Fruit fly (Drosophila melanogaster) whole organism, prepupa: ENCODE measurements around the gene CG32109.

Experiments used
- Blimp-1 ChIP-seq: fragments of 200-800 bp; sonication (Bioruptor generic); optimal IDR thresholded peaks from 3 replicates; lab custom pipeline; 2017; ENCODE audit warnings: missing biosample characterization, missing genetic modification characterization, mild to moderate bottlenecking, moderate library complexity, missing genetic modification reagents
- CG10631 ChIP-seq: fragments of 200-800 bp; sonication (Bioruptor generic); optimal IDR thresholded peaks from 2 replicates; lab custom pipeline; 2016; ENCODE audit warnings: missing biosample characterization, missing genetic modification characterization
- CG10669 ChIP-seq: fragments of 200-800 bp; sonication (Bioruptor generic); optimal IDR thresholded peaks from 3 replicates; lab custom pipeline; 2018; ENCODE audit warnings: missing biosample characterization, mild to moderate bottlenecking, missing genetic modification characterization, moderate library complexity
- CG11762 ChIP-seq: fragments of 200-800 bp; sonication (Bioruptor generic); optimal IDR thresholded peaks from 3 replicates; lab custom pipeline; 2016; ENCODE audit warnings: missing biosample characterization, missing genetic modification characterization; ENCODE audit not compliant: insufficient read depth
- CG11902 ChIP-seq: fragments of 200-800 bp; sonication (Bioruptor generic); optimal IDR thresholded peaks from 3 replicates; lab custom pipeline; 2016; ENCODE audit warnings: missing biosample characterization, missing genetic modification characterization
- CG1621 ChIP-seq: fragments of 200-800 bp; sonication (Bioruptor generic); optimal IDR thresholded peaks from 3 replicates; lab custom pipeline; 2018; ENCODE audit warnings: missing biosample characterization, mild to moderate bottlenecking, missing genetic modification characterization
- CG16779 ChIP-seq: fragments of 200-800 bp; sonication (Bioruptor generic); optimal IDR thresholded peaks from 3 replicates; lab custom pipeline; 2017; ENCODE audit warnings: missing biosample characterization, mild to moderate bottlenecking, missing genetic modification characterization
- CG3032 ChIP-seq: fragments of 200-800 bp; optimal IDR thresholded peaks from 2 replicates; lab custom pipeline; 2019; ENCODE audit warnings: missing biosample characterization, mild to moderate bottlenecking, missing genetic modification characterization, moderate library complexity
- CG3919 ChIP-seq: fragments of 200-800 bp; sonication (Bioruptor generic); optimal IDR thresholded peaks from 3 replicates; lab custom pipeline; 2016; ENCODE audit warnings: missing biosample characterization, missing genetic modification characterization
- CG4318 ChIP-seq: fragments of 200-800 bp; sonication (Bioruptor generic); optimal IDR thresholded peaks from 3 replicates; lab custom pipeline; 2017; ENCODE audit warnings: missing biosample characterization, mild to moderate bottlenecking, missing genetic modification characterization
- CG6276 ChIP-seq: fragments of 200-800 bp; sonication (Bioruptor generic); optimal IDR thresholded peaks from 2 replicates; lab custom pipeline; 2017; ENCODE audit warnings: missing biosample characterization, mild to moderate bottlenecking, missing genetic modification characterization
- CG6792 ChIP-seq: fragments of 200-800 bp; sonication (Bioruptor generic); optimal IDR thresholded peaks from 3 replicates; lab custom pipeline; 2016; ENCODE audit warnings: missing biosample characterization, missing genetic modification characterization
- CG6854 ChIP-seq: fragments of 200-800 bp; sonication (Bioruptor generic); optimal IDR thresholded peaks from 2 replicates; lab custom pipeline; 2017; ENCODE audit warnings: missing biosample characterization, mild to moderate bottlenecking, missing genetic modification characterization
- CG8319 ChIP-seq: fragments of 200-800 bp; sonication (Bioruptor generic); optimal IDR thresholded peaks from 3 replicates; lab custom pipeline; 2016; ENCODE audit warnings: missing biosample characterization, missing genetic modification characterization
- CG8632 ChIP-seq: fragments of 200-800 bp; sonication (Bioruptor generic); optimal IDR thresholded peaks from 3 replicates; lab custom pipeline; 2016; ENCODE audit warnings: missing biosample characterization, missing genetic modification characterization
- CG9139 ChIP-seq: fragments of 200-800 bp; sonication (Bioruptor generic); optimal IDR thresholded peaks from 3 replicates; lab custom pipeline; 2017; ENCODE audit warnings: missing biosample characterization, mild to moderate bottlenecking, missing genetic modification characterization
- Eip75B ChIP-seq: fragments of 200-800 bp; sonication (Bioruptor generic); optimal IDR thresholded peaks from 3 replicates; lab custom pipeline; 2016; ENCODE audit warnings: missing biosample characterization, missing genetic modification characterization
- Eip78C ChIP-seq: fragments of 200-800 bp; sonication (Bioruptor generic); peaks from one replicate; lab custom pipeline; 2016; ENCODE audit warnings: missing biosample characterization, missing genetic modification characterization
- Eip93F ChIP-seq: fragments of 200-800 bp; sonication (Bioruptor generic); optimal IDR thresholded peaks from 2 replicates; lab custom pipeline; 2016; ENCODE audit warnings: missing biosample characterization, mild to moderate bottlenecking, missing genetic modification characterization
- Ets21C ChIP-seq: fragments of 200-800 bp; sonication (Bioruptor generic); optimal IDR thresholded peaks from 3 replicates; lab custom pipeline; 2016; ENCODE audit warnings: missing biosample characterization, missing genetic modification characterization
- Ets96B ChIP-seq: fragments of 200-800 bp; optimal IDR thresholded peaks from 2 replicates; lab custom pipeline; 2019; ENCODE audit warnings: missing biosample characterization, mild to moderate bottlenecking, missing genetic modification characterization, moderate library complexity
- Hr39 ChIP-seq: fragments of 200-800 bp; sonication (Bioruptor generic); optimal IDR thresholded peaks from 2 replicates; lab custom pipeline; 2016; ENCODE audit warnings: missing biosample characterization, missing genetic modification characterization
- Met ChIP-seq: fragments of 200-800 bp; sonication (Bioruptor generic); optimal IDR thresholded peaks from 3 replicates; lab custom pipeline; 2016; ENCODE audit warnings: missing biosample characterization, missing genetic modification characterization
- OdsH ChIP-seq: fragments of 200-800 bp; sonication (Bioruptor generic); optimal IDR thresholded peaks from 3 replicates; lab custom pipeline; 2016; ENCODE audit warnings: missing biosample characterization, missing genetic modification characterization
- Sox14 ChIP-seq: fragments of 200-800 bp; sonication (Bioruptor generic); optimal IDR thresholded peaks from 3 replicates; lab custom pipeline; 2016; ENCODE audit warnings: missing biosample characterization, missing genetic modification characterization
- Sox15 ChIP-seq: fragments of 200-800 bp; sonication (Bioruptor generic); optimal IDR thresholded peaks from 3 replicates; lab custom pipeline; 2016; ENCODE audit warnings: missing biosample characterization, missing genetic modification characterization
- achi ChIP-seq: fragments of 200-800 bp; sonication (Bioruptor generic); optimal IDR thresholded peaks from 3 replicates; lab custom pipeline; 2016; ENCODE audit warnings: missing biosample characterization, missing genetic modification characterization
- acj6 ChIP-seq: fragments of 200-800 bp; sonication (Bioruptor generic); optimal IDR thresholded peaks from 3 replicates; lab custom pipeline; 2016; ENCODE audit warnings: missing biosample characterization, missing genetic modification characterization
- cyc ChIP-seq: fragments of 200-800 bp; sonication (Bioruptor generic); optimal IDR thresholded peaks from 3 replicates; lab custom pipeline; 2016; ENCODE audit warnings: missing biosample characterization, missing genetic modification characterization
- dac ChIP-seq: fragments of 200-800 bp; sonication (Bioruptor generic); optimal IDR thresholded peaks from 2 replicates; lab custom pipeline; 2017; ENCODE audit warnings: missing biosample characterization, mild to moderate bottlenecking, missing genetic modification characterization
- dsx ChIP-seq: fragments of 200-800 bp; optimal IDR thresholded peaks from 3 replicates; lab custom pipeline; 2019; ENCODE audit warnings: missing biosample characterization, mild to moderate bottlenecking, missing genetic modification characterization, moderate library complexity; ENCODE audit not compliant: poor library complexity, severe bottlenecking
- eg ChIP-seq: fragments of 200-800 bp; sonication (Bioruptor generic); IDR thresholded peaks from 3 replicates; pipeline ENCODE4 v1.3.6; 2022; ENCODE audit warnings: missing biosample characterization, missing genetic modification characterization
- esn ChIP-seq: fragments of 200-800 bp; sonication (Bioruptor generic); optimal IDR thresholded peaks from 2 replicates; lab custom pipeline; 2016; ENCODE audit warnings: missing biosample characterization, mild to moderate bottlenecking, missing genetic modification characterization, moderate library complexity
- fd85E ChIP-seq: fragments of 200-800 bp; sonication (Bioruptor generic); optimal IDR thresholded peaks from 3 replicates; lab custom pipeline; 2016; ENCODE audit warnings: missing biosample characterization, missing genetic modification characterization
- salr ChIP-seq, 2 experiments: fragments of 200-800 bp; sonication (Bioruptor generic); optimal IDR thresholded peaks; 3 replicates each; lab custom pipeline; 2016 to 2018; ENCODE audit warnings: missing biosample characterization in 2 of 2, missing genetic modification characterization in 2 of 2, mild to moderate bottlenecking in 1 of 2
- spab ChIP-seq: fragments of 200-800 bp; sonication (Bioruptor generic); optimal IDR thresholded peaks from 2 replicates; lab custom pipeline; 2017; ENCODE audit warnings: missing biosample characterization, mild to moderate bottlenecking, missing genetic modification characterization, missing genetic modification reagents
- ss ChIP-seq, 2 experiments: fragments of 200-800 bp; sonication (Bioruptor generic); optimal IDR thresholded peaks; 2 replicates in 1 of 2; 3 replicates in 1 of 2; lab custom pipeline; 2017 to 2018; ENCODE audit warnings: mild to moderate bottlenecking in 2 of 2, missing biosample characterization in 2 of 2, missing genetic modification characterization in 2 of 2, moderate library complexity in 1 of 2
- svp ChIP-seq: fragments of 200-800 bp; sonication (Bioruptor generic); peaks from one replicate; lab custom pipeline; 2016; ENCODE audit warnings: missing biosample characterization, missing genetic modification characterization
- topi ChIP-seq: fragments of 200-800 bp; sonication (Bioruptor generic); optimal IDR thresholded peaks from 3 replicates; lab custom pipeline; 2016; ENCODE audit warnings: missing biosample characterization, missing genetic modification characterization
- vri ChIP-seq: fragments of 200-800 bp; sonication (Bioruptor generic); optimal IDR thresholded peaks from 3 replicates; lab custom pipeline; 2016; ENCODE audit warnings: missing biosample characterization, mild to moderate bottlenecking, missing genetic modification characterization

Gene CG32109

DNA sequence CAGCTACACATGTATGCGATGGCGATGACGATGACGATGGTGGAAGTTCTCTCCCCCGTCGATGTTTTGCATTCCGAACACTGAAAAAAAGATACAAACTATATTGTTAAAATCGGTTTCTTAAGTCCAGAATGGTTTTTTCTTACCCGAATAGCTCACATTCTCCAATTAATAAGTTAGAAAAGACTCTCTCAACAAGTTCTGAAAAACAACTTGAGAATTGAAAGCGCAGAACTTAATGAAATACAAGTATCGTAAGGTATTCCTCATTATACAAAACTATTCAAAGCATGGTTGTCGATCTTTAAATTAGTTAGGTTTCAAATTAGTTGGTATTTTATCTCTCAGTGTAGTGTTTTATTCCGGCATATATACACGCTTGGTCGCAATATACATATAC, 38.7 kb upstream of the CG32109 start (continued):
- peak; percentile 63 for TF ChIP-seq topi (GFP tag; lab: Kevin White, UChicago)
- peak; percentile 8 for TF ChIP-seq CG1621 (tag; lab: Kevin White, UChicago)
- peak; percentile 50 for TF ChIP-seq esn (GFP tag; lab: Kevin White, UChicago)
- peak; percentile 63 for TF ChIP-seq spab (GFP tag; lab: Kevin White, UChicago)
- no peak for TF ChIP-seq Eip93F (GFP tag; lab: Kevin White, UChicago)
- peak; percentile 51 for TF ChIP-seq CG3032
- TF ChIP-seq Eip78C (GFP tag; lab: Kevin White, UChicago), result peak; percentile 84
- TF ChIP-seq vri (GFP tag; lab: Kevin White, UChicago), result no peak
- peak; percentile 15 for TF ChIP-seq CG8632
- TF ChIP-seq ss (GFP tag; optimal IDR thresholded peaks at IDR 0.05; lab: Kevin White, UChicago), result peak; percentile 37
- TF ChIP-seq CG3919 (GFP tag; lab: Kevin White, UChicago), result peak; percentile 50
- peak; percentile 17 for TF ChIP-seq Blimp-1
- peak; percentile 14 for TF ChIP-seq achi
- TF ChIP-seq salr (GFP tag; optimal IDR thresholded peaks at IDR 0.05; lab: Kevin White, UChicago), result no peak
- TF ChIP-seq Sox15 (GFP tag; lab: Kevin White, UChicago), result no peak
- peak; percentile 24 for TF ChIP-seq acj6 (GFP tag; lab: Kevin White, UChicago)
- no peak for TF ChIP-seq CG11762 (GFP tag; lab: Kevin White, UChicago)
- TF ChIP-seq CG10631 (GFP tag; lab: Kevin White, UChicago), result peak; percentile 40
- peak; percentile 36 for TF ChIP-seq dsx (GFP tag; lab: Kevin White, UChicago)
- TF ChIP-seq CG8319, result peak; percentile 24
- TF ChIP-seq Ets96B (tag; lab: Kevin White, UChicago), result peak; percentile 49

DNA sequence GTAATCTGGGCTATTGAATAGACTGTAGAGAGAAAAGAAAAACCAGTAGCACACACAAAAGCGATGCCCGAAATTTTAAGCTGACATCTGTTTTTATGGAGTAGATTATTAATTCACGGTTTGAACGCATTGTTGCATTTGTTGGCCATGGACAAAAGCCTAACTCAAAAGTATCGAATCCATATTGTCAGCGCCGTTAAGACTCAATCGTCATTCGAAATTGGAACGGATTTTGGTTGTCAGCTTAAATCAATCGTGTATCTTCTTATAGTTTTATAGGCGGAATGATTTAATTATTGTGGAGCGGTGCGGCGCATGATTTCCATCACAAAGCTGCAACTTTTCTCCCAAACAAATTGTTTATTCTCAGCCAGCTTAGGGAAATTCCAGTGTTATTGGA, 33.7 kb upstream of the CG32109 start:
- TF ChIP-seq svp, result no peak
- TF ChIP-seq CG1621 (tag; lab: Kevin White, UChicago), result no peak
- no peak for TF ChIP-seq Eip75B
- no peak for TF ChIP-seq CG16779 (tag; lab: Kevin White, UChicago)
- TF ChIP-seq Eip78C (GFP tag; lab: Kevin White, UChicago), result no peak
- no peak for TF ChIP-seq esn (GFP tag; lab: Kevin White, UChicago)
- no peak for TF ChIP-seq CG11902 (GFP tag; lab: Kevin White, UChicago)
- no peak for TF ChIP-seq CG6792 (GFP tag; lab: Kevin White, UChicago)
- TF ChIP-seq CG4318 (GFP tag; lab: Kevin White, UChicago), result no peak
- no peak for TF ChIP-seq CG10631 (GFP tag; lab: Kevin White, UChicago)
- TF ChIP-seq eg (GFP tag; lab: Robert Waterston, UW), result no peak
- no peak for TF ChIP-seq fd85E (GFP tag; lab: Kevin White, UChicago)
- no peak for TF ChIP-seq OdsH (GFP tag; lab: Kevin White, UChicago)
- no peak for TF ChIP-seq CG8319
- TF ChIP-seq, all 60 proteins: peak for 0

DNA sequence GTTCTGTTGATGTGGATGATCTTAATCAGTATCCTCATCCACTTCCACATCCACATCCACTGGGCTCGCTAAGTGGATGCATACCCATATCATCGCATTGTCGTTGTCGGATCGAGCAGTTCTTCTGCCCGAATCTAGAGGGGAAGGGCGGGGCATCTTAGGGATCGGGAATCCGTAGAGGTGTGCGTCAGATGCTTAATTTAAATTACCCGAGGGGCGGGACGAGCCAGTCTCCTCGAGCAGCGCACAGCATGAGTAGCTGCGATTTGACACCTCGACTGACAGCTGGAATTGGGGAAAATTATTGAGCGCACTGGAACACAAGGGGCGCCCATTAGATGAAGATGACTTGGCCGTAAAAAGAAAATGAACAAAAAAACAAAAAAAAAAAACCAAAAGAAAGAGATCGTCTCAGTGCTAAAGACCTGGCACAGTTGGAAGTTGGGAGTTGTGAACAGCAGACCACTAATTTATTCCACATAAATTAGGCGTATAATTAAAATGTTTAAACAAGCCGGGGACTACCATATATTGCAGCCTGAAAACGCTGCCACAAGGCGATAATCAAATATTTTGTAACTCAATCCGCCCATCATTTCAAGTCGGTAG, 30.5 kb upstream of the CG32109 start:
- TF ChIP-seq topi (GFP tag; lab: Kevin White, UChicago) (no peak), CG9139 (GFP tag; lab: Kevin White, UChicago) (no peak), Hr39 (GFP tag; lab: Kevin White, UChicago) (no peak), CG6854 (no peak), Ets21C (GFP tag; lab: Kevin White, UChicago) (no peak)

DNA sequence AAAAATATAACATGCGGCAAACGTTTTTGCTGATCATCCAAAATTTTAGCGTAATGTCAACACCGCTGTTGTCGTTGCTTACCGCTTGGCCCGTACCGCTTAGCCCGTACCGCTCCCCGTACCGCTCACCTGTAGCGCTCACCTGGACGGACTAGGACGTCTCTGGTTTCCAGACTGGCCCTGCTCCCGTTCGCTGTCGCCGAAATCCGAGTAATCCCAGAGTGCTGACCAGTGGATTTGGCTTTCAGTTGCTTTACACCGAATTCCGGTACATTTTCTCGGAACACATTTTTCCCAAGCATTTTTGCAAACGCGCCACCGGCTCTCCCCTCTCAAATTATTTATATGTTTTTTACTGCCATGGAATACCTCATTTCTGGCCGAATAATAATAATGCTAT, 28.5 kb upstream of the CG32109 start:
- TF ChIP-seq Sox14, result no peak
- no peak for TF ChIP-seq dac
- TF ChIP-seq Eip75B, result no peak
- TF ChIP-seq Met, result no peak
- no peak for TF ChIP-seq CG6276 (GFP tag; lab: Kevin White, UChicago)
- no peak for TF ChIP-seq CG3919 (GFP tag; lab: Kevin White, UChicago)
- TF ChIP-seq OdsH (GFP tag; lab: Kevin White, UChicago), result no peak
- no peak for TF ChIP-seq cyc (GFP tag; lab: Kevin White, UChicago)
- no peak for TF ChIP-seq CG10669
- no peak for TF ChIP-seq CG4318 (GFP tag; lab: Kevin White, UChicago)
